Fruit fly (Drosophila melanogaster) whole organism, embryonic: Measurements from ENCODE around the gene Ltn1.

Experiments used
- Adf1 ChIP-seq: fragments of 200-800 bp; sonication (Bioruptor generic); IDR thresholded peaks from 2 replicates; pipeline ENCODE4 v1.3.6; 2022; ENCODE audit warnings: missing biosample characterization, missing genetic modification characterization
- CG10274 ChIP-seq: fragments of 200-800 bp; sonication (Bioruptor generic); optimal IDR thresholded peaks from 3 replicates; lab custom pipeline; 2017; ENCODE audit warnings: missing biosample characterization, mild to moderate bottlenecking, missing genetic modification characterization
- CG11456 ChIP-seq: fragments of 200-800 bp; sonication (Bioruptor generic); IDR thresholded peaks from 3 replicates; pipeline ENCODE4 v1.3.6; 2022; ENCODE audit warnings: missing biosample characterization, missing genetic modification characterization
- CG12942 ChIP-seq: fragments of 200-800 bp; sonication (Bioruptor generic); optimal IDR thresholded peaks from 3 replicates; lab custom pipeline; 2016; ENCODE audit warnings: missing biosample characterization, missing genetic modification characterization
- CG18599 ChIP-seq: fragments of 200-800 bp; sonication (Bioruptor generic); optimal IDR thresholded peaks from 3 replicates; lab custom pipeline; 2017; ENCODE audit warnings: missing biosample characterization, missing genetic modification characterization, mild to moderate bottlenecking, moderate library complexity, missing genetic modification reagents
- CG18619 ChIP-seq: fragments of 200-800 bp; sonication (Bioruptor generic); optimal IDR thresholded peaks from 3 replicates; lab custom pipeline; 2017; ENCODE audit warnings: missing biosample characterization, mild to moderate bottlenecking, missing genetic modification characterization
- CG3163 ChIP-seq: fragments of 200-800 bp; sonication (Bioruptor generic); optimal IDR thresholded peaks from 3 replicates; lab custom pipeline; 2016; ENCODE audit warnings: missing biosample characterization, missing genetic modification characterization
- CG34422 ChIP-seq: fragments of 200-800 bp; sonication (Bioruptor generic); IDR thresholded peaks from 3 replicates; pipeline ENCODE4 v1.3.6; 2022; ENCODE audit warnings: missing biosample characterization, missing genetic modification characterization
- CG6683 ChIP-seq: fragments of 200-800 bp; sonication (Bioruptor generic); optimal IDR thresholded peaks from 2 replicates; lab custom pipeline; 2017; ENCODE audit warnings: missing biosample characterization, mild to moderate bottlenecking, missing genetic modification characterization, missing genetic modification reagents
- CG6854 ChIP-seq: fragments of 200-800 bp; sonication (Bioruptor generic); optimal IDR thresholded peaks from 3 replicates; lab custom pipeline; 2017; ENCODE audit warnings: missing biosample characterization, mild to moderate bottlenecking, missing genetic modification characterization
- CG7928 ChIP-seq: fragments of 200-800 bp; sonication (Bioruptor generic); optimal IDR thresholded peaks from 2 replicates; lab custom pipeline; 2017; ENCODE audit warnings: missing biosample characterization, mild to moderate bottlenecking, missing genetic modification characterization
- CG8281 ChIP-seq: fragments of 200-800 bp; sonication (Bioruptor generic); optimal IDR thresholded peaks from 2 replicates; lab custom pipeline; 2018; ENCODE audit warnings: missing biosample characterization, mild to moderate bottlenecking, missing genetic modification characterization, moderate library complexity
- CG8290 ChIP-seq, 3 experiments: fragments of 200-800 bp; sonication (Bioruptor generic); optimal IDR thresholded peaks; 2 replicates each; lab custom pipeline; 2016 to 2019; ENCODE audit warnings: missing biosample characterization in 3 of 3, missing genetic modification characterization in 3 of 3, mild to moderate bottlenecking in 2 of 3, moderate library complexity in 1 of 3
- CG9876 ChIP-seq: fragments of 200-800 bp; sonication (Bioruptor generic); optimal IDR thresholded peaks from 2 replicates; lab custom pipeline; 2016; ENCODE audit warnings: missing biosample characterization, missing genetic modification characterization
- Drgx ChIP-seq: fragments of 200-800 bp; sonication (Bioruptor generic); IDR thresholded peaks from 2 replicates; pipeline ENCODE4 v1.3.6; 2022; ENCODE audit warnings: missing biosample characterization, missing genetic modification characterization
- Ets65A ChIP-seq: fragments of 200-800 bp; sonication (Bioruptor generic); peaks from one replicate; lab custom pipeline; 2016; ENCODE audit warnings: missing biosample characterization, missing genetic modification characterization
- H15 ChIP-seq: fragments of 200-800 bp; sonication (Bioruptor generic); IDR thresholded peaks from 3 replicates; pipeline ENCODE4 v1.3.6; 2022; ENCODE audit warnings: missing biosample characterization, missing genetic modification characterization
- Hr3 ChIP-seq: fragments of 200-800 bp; sonication (Bioruptor generic); optimal IDR thresholded peaks from 3 replicates; lab custom pipeline; 2016; ENCODE audit warnings: missing biosample characterization, missing genetic modification characterization
- Hr78 ChIP-seq, 2 experiments: fragments of 200-800 bp in 1 of 2; fragments of >200 bp in 1 of 2; sonication (Bioruptor generic) in 1 of 2; optimal IDR thresholded peaks; 2 replicates each; lab custom pipeline; 2017 to 2019; ENCODE audit warnings: missing biosample characterization in 2 of 2, missing genetic modification characterization in 2 of 2, mild to moderate bottlenecking in 1 of 2, moderate library complexity in 1 of 2
- Mad ChIP-seq: fragments of 200-800 bp; sonication (Bioruptor generic); optimal IDR thresholded peaks from 2 replicates; lab custom pipeline; 2016; ENCODE audit warnings: missing biosample characterization, missing genetic modification characterization
- Med ChIP-seq: fragments of 200-800 bp; sonication (Bioruptor generic); peaks from one replicate; lab custom pipeline; 2016; ENCODE audit warnings: missing biosample characterization, missing genetic modification characterization, mild to moderate bottlenecking, inconsistent platforms, moderate library complexity
- NK7.1 ChIP-seq: fragments of 200-800 bp; sonication (Bioruptor generic); optimal IDR thresholded peaks from 3 replicates; lab custom pipeline; 2016; ENCODE audit warnings: missing biosample characterization, missing genetic modification characterization
- Ptx1 ChIP-seq: fragments of 200-800 bp; sonication (Bioruptor generic); IDR thresholded peaks from 2 replicates; pipeline ENCODE4 v1.3.6; 2022; ENCODE audit warnings: missing biosample characterization, missing genetic modification characterization
- Rfx ChIP-seq: fragments of 200-800 bp; sonication (Bioruptor generic); IDR thresholded peaks from 2 replicates; pipeline ENCODE4 v1.3.6; 2022; ENCODE audit warnings: missing biosample characterization, missing genetic modification characterization
- Sox100B ChIP-seq: fragments of 200-800 bp; sonication (Bioruptor generic); optimal IDR thresholded peaks from 3 replicates; lab custom pipeline; 2018; ENCODE audit warnings: missing biosample characterization, mild to moderate bottlenecking, missing genetic modification characterization
- amos ChIP-seq: fragments of 200-800 bp; sonication (Bioruptor generic); IDR thresholded peaks from 2 replicates; pipeline ENCODE4 v1.3.6; 2022; ENCODE audit warnings: missing biosample characterization, missing genetic modification characterization; ENCODE audit not compliant: partially characterized antibody
- ap ChIP-seq: fragments of 200-800 bp; sonication (Bioruptor generic); IDR thresholded peaks from 2 replicates; pipeline ENCODE4 v1.3.6; 2022; ENCODE audit warnings: missing biosample characterization, missing genetic modification characterization
- ase ChIP-seq: fragments of 200-800 bp; sonication (Bioruptor generic); IDR thresholded peaks from 3 replicates; pipeline ENCODE4 v1.3.6; 2022; ENCODE audit warnings: missing biosample characterization, missing genetic modification characterization
- bab2 ChIP-seq: fragments of 200-800 bp; sonication (Bioruptor generic); optimal IDR thresholded peaks from 2 replicates; lab custom pipeline; 2016; ENCODE audit warnings: missing biosample characterization, missing genetic modification characterization
- chinmo ChIP-seq: fragments of 200-800 bp; sonication (Bioruptor generic); IDR thresholded peaks from 4 replicates; pipeline ENCODE4 v1.3.6; 2022; ENCODE audit warnings: missing biosample characterization, missing genetic modification characterization; ENCODE audit not compliant: partially characterized antibody
- cwo ChIP-seq: fragments of 200-800 bp; sonication (Bioruptor generic); optimal IDR thresholded peaks from 3 replicates; lab custom pipeline; 2017; ENCODE audit warnings: missing biosample characterization, missing genetic modification characterization, mild to moderate bottlenecking, moderate library complexity, missing genetic modification reagents
- dan ChIP-seq: fragments of 200-800 bp; sonication (Bioruptor generic); IDR thresholded peaks from 2 replicates; pipeline ENCODE4 v1.3.6; 2022; ENCODE audit warnings: missing biosample characterization, missing genetic modification characterization
- dimm ChIP-seq: fragments of 200-800 bp; sonication (Bioruptor generic); IDR thresholded peaks from 2 replicates; pipeline ENCODE4 v1.3.6; 2022; ENCODE audit warnings: missing biosample characterization, missing genetic modification characterization
- dysf ChIP-seq: fragments of 200-800 bp; sonication (Bioruptor generic); IDR thresholded peaks from 3 replicates; pipeline ENCODE4 v1.3.6; 2022; ENCODE audit warnings: missing biosample characterization, missing genetic modification characterization
- en ChIP-seq: fragments of 200-800 bp; sonication (Bioruptor generic); optimal IDR thresholded peaks from 2 replicates; lab custom pipeline; 2016; ENCODE audit warnings: missing biosample characterization, missing genetic modification characterization
- eve ChIP-seq, 2 experiments: fragments of >200 bp; optimal IDR thresholded peaks; 2 replicates each; lab custom pipeline; 2017; ENCODE audit warnings: missing biosample characterization in 2 of 2, missing genetic modification characterization in 2 of 2
- gcm2 ChIP-seq: fragments of 200-800 bp; sonication (Bioruptor generic); optimal IDR thresholded peaks from 2 replicates; lab custom pipeline; 2016; ENCODE audit warnings: missing biosample characterization, missing genetic modification characterization
- gsb ChIP-seq: fragments of 200-800 bp; sonication (Bioruptor generic); IDR thresholded peaks from 2 replicates; pipeline ENCODE4 v1.3.6; 2022; ENCODE audit warnings: missing biosample characterization, missing genetic modification characterization
- inv ChIP-seq: fragments of 200-800 bp; sonication (Bioruptor generic); IDR thresholded peaks from 2 replicates; pipeline ENCODE4 v1.3.6; 2022; ENCODE audit warnings: missing biosample characterization, missing genetic modification characterization; ENCODE audit not compliant: partially characterized antibody
- kay ChIP-seq: fragments of 200-800 bp; sonication (Bioruptor generic); optimal IDR thresholded peaks from 2 replicates; lab custom pipeline; 2016; ENCODE audit warnings: missing biosample characterization, missing genetic modification characterization
- lilli ChIP-seq: fragments of 200-800 bp; sonication (Bioruptor generic); optimal IDR thresholded peaks from 3 replicates; lab custom pipeline; 2016; ENCODE audit warnings: missing biosample characterization, missing genetic modification characterization
- maf-S ChIP-seq: fragments of 200-800 bp; sonication (Bioruptor generic); optimal IDR thresholded peaks from 2 replicates; lab custom pipeline; 2016; ENCODE audit warnings: missing biosample characterization, missing genetic modification characterization
- mam ChIP-seq: fragments of 200-800 bp; sonication (Bioruptor generic); optimal IDR thresholded peaks from 3 replicates; lab custom pipeline; 2016; ENCODE audit warnings: missing biosample characterization, missing genetic modification characterization
- oc ChIP-seq: fragments of 200-800 bp; sonication (Bioruptor generic); optimal IDR thresholded peaks from 2 replicates; lab custom pipeline; 2018; ENCODE audit warnings: missing biosample characterization, mild to moderate bottlenecking, missing genetic modification characterization, moderate library complexity
- prd ChIP-seq, 3 experiments: fragments of >200 bp in 2 of 3; fragments of 200-800 bp in 1 of 3; sonication (Bioruptor generic) in 1 of 3; optimal IDR thresholded peaks in 2 of 3; IDR thresholded peaks in 1 of 3; 2 replicates in 2 of 3; 3 replicates in 1 of 3; pipeline versions ENCODE4 v1.3.6 to Lab custom; 2017 to 2022; ENCODE audit warnings: missing biosample characterization in 1 of 3, missing genetic modification characterization in 1 of 3
- psq ChIP-seq: fragments of 200-800 bp; sonication (Bioruptor generic); optimal IDR thresholded peaks from 2 replicates; lab custom pipeline; 2017; ENCODE audit warnings: missing biosample characterization, missing genetic modification characterization
- ranshi ChIP-seq: fragments of 200-800 bp; sonication (Bioruptor generic); IDR thresholded peaks from 2 replicates; pipeline ENCODE4 v1.3.6; 2022; ENCODE audit warnings: missing biosample characterization, missing genetic modification characterization
- scrt ChIP-seq: fragments of 200-800 bp; sonication (Bioruptor generic); optimal IDR thresholded peaks from 2 replicates; lab custom pipeline; 2018; ENCODE audit warnings: missing biosample characterization, mild to moderate bottlenecking, missing genetic modification characterization, moderate library complexity
- slbo ChIP-seq: fragments of 200-800 bp; sonication (Bioruptor generic); IDR thresholded peaks from 2 replicates; pipeline ENCODE4 v1.3.6; 2022; ENCODE audit warnings: missing biosample characterization, missing genetic modification characterization
- slou ChIP-seq: fragments of 200-800 bp; sonication (Bioruptor generic); optimal IDR thresholded peaks from 3 replicates; lab custom pipeline; 2016; ENCODE audit warnings: missing biosample characterization, missing genetic modification characterization
- stwl ChIP-seq: fragments of 200-800 bp; sonication (Bioruptor generic); optimal IDR thresholded peaks from 3 replicates; lab custom pipeline; 2018; ENCODE audit warnings: missing biosample characterization, mild to moderate bottlenecking, missing genetic modification characterization, moderate library complexity

The Ltn1 gene

DNA sequence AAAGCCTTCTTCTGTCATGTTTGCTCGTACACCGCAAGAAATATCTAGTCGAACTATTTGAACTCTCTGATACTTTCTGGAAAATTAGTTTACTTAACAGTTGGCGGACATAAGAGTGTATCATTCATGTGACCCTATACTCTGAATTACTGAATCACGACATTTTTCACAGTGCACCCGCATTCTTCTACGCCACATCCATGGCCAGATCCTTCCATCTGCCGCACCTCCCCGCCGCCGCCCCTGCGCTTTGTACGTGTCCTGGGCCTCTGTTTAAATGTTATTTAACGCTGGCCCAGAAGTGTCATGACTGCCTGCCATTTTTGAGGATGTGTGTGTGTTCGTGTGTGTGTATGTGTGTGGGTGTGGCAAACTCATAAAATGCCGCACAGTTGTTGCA is 39.4 kb downstream of the Ltn1 start:
- TF ChIP-seq CG11456 (no peak), CG7928 (GFP tag; lab: Kevin White, UChicago) (no peak), H15 (GFP tag; lab: Robert Waterston, UW) (no peak), Ets65A (GFP tag; lab: Kevin White, UChicago) (peak; percentile 64), ap (GFP tag; lab: Robert Waterston, UW) (no peak), psq (GFP tag; lab: Kevin White, UChicago) (no peak), CG8290 (GFP tag; optimal IDR thresholded peaks at IDR 0.05; lab: Kevin White, UChicago) (no peak), CG8290 (tag; optimal IDR thresholded peaks at IDR 0.05; lab: Kevin White, UChicago) (peak in 1 of 2 experiments; percentile 37), maf-S (no peak), bab2 (GFP tag; lab: Kevin White, UChicago) (no peak), CG6683 (GFP tag; lab: Kevin White, UChicago) (no peak), oc (tag; lab: Kevin White, UChicago) (no peak), CG18599 (peak; percentile 16), Mad (no peak), scrt (GFP tag; lab: Kevin White, UChicago) (no peak), ase (GFP tag; lab: Robert Waterston, UW) (0 out of 3 replicates have a peak, but pooled peaks have one; percentile 10), chinmo (GFP tag; lab: Robert Waterston, UW) (no peak), dimm (GFP tag; lab: Robert Waterston, UW) (no peak), NK7.1 (GFP tag; lab: Kevin White, UChicago) (no peak), Med (GFP tag; lab: Kevin White, UChicago) (peak; percentile 65), CG9876 (GFP tag; lab: Kevin White, UChicago) (no peak), stwl (no peak), prd (optimal IDR thresholded peaks at IDR 0.05; lab: Kevin White, UChicago) (no peak), prd (GFP tag; IDR thresholded peaks at IDR 0.05; lab: Robert Waterston, UW) (no peak), Hr78 (GFP tag; optimal IDR thresholded peaks at IDR 0.05; lab: Kevin White, UChicago) (no peak), lilli (GFP tag; lab: Kevin White, UChicago) (no peak), cwo (GFP tag; lab: Kevin White, UChicago) (no peak), en (no peak), inv (GFP tag; lab: Robert Waterston, UW) (no peak), CG3163 (GFP tag; lab: Kevin White, UChicago) (no peak), eve (GFP tag; optimal IDR thresholded peaks at IDR 0.05; lab: Kevin White, UChicago) (no peak), CG12942 (no peak), Drgx (no peak), slou (GFP tag; lab: Kevin White, UChicago) (no peak), gcm2 (no peak), Ptx1 (GFP tag; lab: Robert Waterston, UW) (no peak), CG34422 (GFP tag; lab: Robert Waterston, UW) (no peak), kay (GFP tag; lab: Kevin White, UChicago) (no peak), CG6854 (GFP tag; lab: Kevin White, UChicago) (no peak), Hr3 (GFP tag; lab: Kevin White, UChicago) (no peak), slbo (GFP tag; lab: Robert Waterston, UW) (peak; percentile 26; the same call in 1 of the 2 replicates), amos (GFP tag; lab: Robert Waterston, UW) (no peak), CG18619 (GFP tag; lab: Kevin White, UChicago) (no peak), Sox100B (GFP tag; lab: Kevin White, UChicago) (no peak), dan (no peak), CG10274 (GFP tag; lab: Kevin White, UChicago) (no peak), dysf (GFP tag; lab: Robert Waterston, UW) (0 out of 3 replicates have a peak, but pooled peaks have one; percentile 19), CG8281 (no peak), gsb (GFP tag; lab: Robert Waterston, UW) (0 out of 2 replicates have a peak, but pooled peaks have one; percentile 11), mam (GFP tag; lab: Kevin White, UChicago) (no peak), Adf1 (GFP tag; lab: Robert Waterston, UW) (no peak), Rfx (GFP tag; lab: Robert Waterston, UW) (0 out of 2 replicates have a peak, but pooled peaks have one; percentile 32), ranshi (GFP tag; lab: Robert Waterston, UW) (no peak)
